Worm (Caenorhabditis elegans): ENCODE data around the gene F47B7.3.

ce11 chrX:3727274-3727673, 36.9 kb downstream of the F47B7.3 start, which contains the start of gene nlp-1:
- TF ChIP-seq snpc-4 (tag; optimal IDR thresholded peaks at IDR 0.05) = no peak
- no peak for TF ChIP-seq nhr-76 (tag; optimal IDR thresholded peaks at IDR 0.05)
- TF ChIP-seq aly-2 (tag; optimal IDR thresholded peaks at IDR 0.05) = no peak
- TF ChIP-seq ztf-11 (tag; optimal IDR thresholded peaks at IDR 0.05) = no peak
- no peak for TF ChIP-seq ZK546.5 (tag; optimal IDR thresholded peaks at IDR 0.05)
- TF ChIP-seq sea-2 (GFP tag; optimal IDR thresholded peaks at IDR 0.05) = no peak
- TF ChIP-seq daf-12 (tag; optimal IDR thresholded peaks at IDR 0.05) = no peak
- TF ChIP-seq fos-1 (tag; optimal IDR thresholded peaks at IDR 0.05) = no peak
- no peak for TF ChIP-seq unc-39 (tag; optimal IDR thresholded peaks at IDR 0.05)
- TF ChIP-seq ama-1 (optimal IDR thresholded peaks at IDR 0.05) = no peak
- TF ChIP-seq ceh-16 (tag; optimal IDR thresholded peaks at IDR 0.05) = no peak
- TF ChIP-seq nhr-28 (tag; optimal IDR thresholded peaks at IDR 0.05) = no peak
- no peak for TF ChIP-seq elt-3 (tag; optimal IDR thresholded peaks at IDR 0.05)
- no peak for TF ChIP-seq lin-15B (tag; optimal IDR thresholded peaks at IDR 0.05)

Data from whole organism, L3 larva.